Worm (Caenorhabditis elegans): Measurements from ENCODE around the gene ncr-1.
A peak's percentile ranks its signal among the peaks of the same experiment; 100 is the strongest.

DNA sequence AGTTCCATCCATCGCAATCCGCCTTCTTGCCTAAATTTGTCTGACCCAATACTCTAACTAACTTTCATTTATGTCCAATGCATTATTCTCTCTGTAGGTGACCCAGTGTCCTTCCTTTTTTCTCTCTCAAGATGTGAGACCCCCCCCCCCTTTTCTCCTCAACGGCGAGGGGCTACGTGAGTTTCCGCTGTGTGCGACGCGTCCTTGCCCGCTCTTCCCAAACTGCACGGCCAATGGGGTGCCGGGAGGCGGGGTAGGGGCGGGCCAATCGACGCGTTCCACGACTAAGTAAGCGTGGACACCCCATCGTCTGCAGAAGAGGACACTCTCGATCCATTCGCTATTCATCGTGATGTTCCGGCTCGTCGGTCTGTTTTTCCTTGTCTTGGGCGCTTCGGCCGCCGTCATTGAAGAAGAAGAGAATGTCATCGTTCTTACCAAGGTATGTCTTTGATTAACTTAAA lies 35.3 kb upstream of the ncr-1 start, which contains the start of gene pdi-2:
- TF ChIP-seq flt-1 (GFP tag; IDR thresholded peaks at IDR 0.05) (peak; percentile 40; the same call in 1 of the 2 replicates), hmbx-1 (tag; optimal IDR thresholded peaks at IDR 0.05) (no peak), tra-4 (tag; optimal IDR thresholded peaks at IDR 0.05) (no peak), hmg-4 (GFP tag; optimal IDR thresholded peaks at IDR 0.05) (peak; percentile 90), ceh-36 (tag; optimal IDR thresholded peaks at IDR 0.05) (no peak), aly-1 (tag; optimal IDR thresholded peaks at IDR 0.05) (no peak)

Data from whole organism, early embryonic.